Fruit fly (Drosophila melanogaster): ENCODE data around the gene CG34280.
A peak's percentile ranks its signal among the peaks of the same experiment; 100 is the strongest.

The CG34280 gene

dm6 chr3R:17386168-17386819 lies 17.2 kb downstream of the CG34280 start (continued):
- TF ChIP-seq ab (GFP tag; optimal IDR thresholded peaks at IDR 0.05): no peak
- no peak for TF ChIP-seq psq (GFP tag; optimal IDR thresholded peaks at IDR 0.05)
- TF ChIP-seq croc (GFP tag; conservative IDR thresholded peaks at IDR 0.05): peak; percentile 64
- peak; percentile 35; the same call in 2 of the 3 replicates for TF ChIP-seq CG34422 (GFP tag; IDR thresholded peaks at IDR 0.05)
- TF ChIP-seq dysf (GFP tag; IDR thresholded peaks at IDR 0.05): peak; percentile 65
- TF ChIP-seq odd (GFP tag; optimal IDR thresholded peaks at IDR 0.05): no peak
- TF ChIP-seq Dref (GFP tag; IDR thresholded peaks at IDR 0.05): no peak
- peak; percentile 39 for TF ChIP-seq CG18764 (GFP tag; optimal IDR thresholded peaks at IDR 0.05)
- TF ChIP-seq CG12659 (GFP tag; optimal IDR thresholded peaks at IDR 0.05): peak; percentile 26
- TF ChIP-seq knrl (GFP tag; IDR thresholded peaks at IDR 0.05; ENCODE audit: partially characterized antibody): no peak
- no peak for TF ChIP-seq NK7.1 (GFP tag; optimal IDR thresholded peaks at IDR 0.05)
- TF ChIP-seq ci (GFP tag; IDR thresholded peaks at IDR 0.05): peak; percentile 92
- TF ChIP-seq CG17186 (GFP tag; optimal IDR thresholded peaks at IDR 0.05): peak; percentile 22
- no peak for TF ChIP-seq CHES-1-like (GFP tag; optimal IDR thresholded peaks at IDR 0.05)
- peak; percentile 45 for TF ChIP-seq CG10147 (GFP tag; optimal IDR thresholded peaks at IDR 0.05)
- TF ChIP-seq chinmo (GFP tag; IDR thresholded peaks at IDR 0.05; ENCODE audit: partially characterized antibody): no peak
- no peak for TF ChIP-seq ato (GFP tag; IDR thresholded peaks at IDR 0.05; ENCODE audit: partially characterized antibody)
- TF ChIP-seq NC2β (GFP tag; optimal IDR thresholded peaks at IDR 0.05): peak; percentile 23
- TF ChIP-seq CG10267 (tag; optimal IDR thresholded peaks at IDR 0.05): peak; percentile 34
- no peak for TF ChIP-seq klu (GFP tag; IDR thresholded peaks at IDR 0.05)
- no peak for TF ChIP-seq Jarid2 (GFP tag; optimal IDR thresholded peaks at IDR 0.05)
- no peak; the same call in 2 of the 3 replicates for TF ChIP-seq C15 (GFP tag; IDR thresholded peaks at IDR 0.05)
- TF ChIP-seq fru (optimal IDR thresholded peaks at IDR 0.05): no peak
- no peak for TF ChIP-seq CG3995 (GFP tag; optimal IDR thresholded peaks at IDR 0.05)
- peak in 1 of 3 experiments; percentile 51 for TF ChIP-seq lola (GFP tag; optimal IDR thresholded peaks at IDR 0.05)
- TF ChIP-seq CG17568 (GFP tag; optimal IDR thresholded peaks at IDR 0.05): no peak
- TF ChIP-seq CG8765 (GFP tag; IDR thresholded peaks at IDR 0.05): peak; percentile 43; the same call in 1 of the 2 replicates
- peak; percentile 52 for TF ChIP-seq Meics (GFP tag; optimal IDR thresholded peaks at IDR 0.05)
- peak; percentile 10 for TF ChIP-seq D19B (GFP tag; optimal IDR thresholded peaks at IDR 0.05)
- TF ChIP-seq bcd (GFP tag; optimal IDR thresholded peaks at IDR 0.05): peak; percentile 65
- peak; percentile 30 for TF ChIP-seq CG2120 (GFP tag; optimal IDR thresholded peaks at IDR 0.05)
- peak; percentile 33 for TF ChIP-seq CG13123 (GFP tag; optimal IDR thresholded peaks at IDR 0.05)
- TF ChIP-seq NFAT (GFP tag; IDR thresholded peaks at IDR 0.05): no peak
- peak; percentile 45 for TF ChIP-seq Max (GFP tag; optimal IDR thresholded peaks at IDR 0.05)
- TF ChIP-seq mam (GFP tag; optimal IDR thresholded peaks at IDR 0.05): no peak
- TF ChIP-seq Doc2 (GFP tag; IDR thresholded peaks at IDR 0.05): no peak
- peak; percentile 52 for TF ChIP-seq lilli (GFP tag; optimal IDR thresholded peaks at IDR 0.05)
- no peak for TF ChIP-seq ftz-f1 (GFP tag; optimal IDR thresholded peaks at IDR 0.05)
- TF ChIP-seq CG1233 (GFP tag; optimal IDR thresholded peaks at IDR 0.05): peak; percentile 56
- no peak for TF ChIP-seq gcm2 (GFP tag; optimal IDR thresholded peaks at IDR 0.05)
- no peak for TF ChIP-seq gfzf (GFP tag; optimal IDR thresholded peaks at IDR 0.05)
- peak; percentile 50 for TF ChIP-seq CG18476 (GFP tag; optimal IDR thresholded peaks at IDR 0.05)
- TF ChIP-seq nerfin-1 (tag; optimal IDR thresholded peaks at IDR 0.05): peak; percentile 57
- TF ChIP-seq Dip3 (GFP tag; optimal IDR thresholded peaks at IDR 0.05): peak; percentile 13
- peak; percentile 2 for TF ChIP-seq btn (GFP tag; optimal IDR thresholded peaks at IDR 0.05)
- peak; percentile 47; the same call in 1 of the 2 replicates for TF ChIP-seq CG43689 (GFP tag; IDR thresholded peaks at IDR 0.05)
- TF ChIP-seq CG11093 (GFP tag; IDR thresholded peaks at IDR 0.05): peak; percentile 72; the same call in 2 of the 3 replicates
- no peak for TF ChIP-seq CG6791 (GFP tag; IDR thresholded peaks at IDR 0.05; ENCODE audit: partially characterized antibody)
- peak; percentile 63 for TF ChIP-seq CG3281 (GFP tag; optimal IDR thresholded peaks at IDR 0.05)
- TF ChIP-seq Chrac-16 (GFP tag; optimal IDR thresholded peaks at IDR 0.05): peak; percentile 47
